Worm (Caenorhabditis elegans): ENCODE measurements around the gene Y66H1A.8.

Gene Y66H1A.8

ce11 chrIV:401395-401794, 53.3 kb downstream of the Y66H1A.8 start, which contains the start of gene gpa-4:
gpa-4 (plus strand) TSS chrIV:401695.
- TF ChIP-seq klf-2 (GFP tag; conservative IDR thresholded peaks at IDR 0.05) (no peak), ztf-29 (GFP tag; IDR thresholded peaks at IDR 0.05) (no peak), cog-1 (tag; optimal IDR thresholded peaks at IDR 0.05) (no peak), med-1 (GFP tag; optimal IDR thresholded peaks at IDR 0.05; ENCODE audit: insufficient read depth) (no peak), tab-1 (GFP tag; IDR thresholded peaks at IDR 0.05) (no peak), T22C8.4 (GFP tag; IDR thresholded peaks at IDR 0.05) (no peak), flt-1 (GFP tag; IDR thresholded peaks at IDR 0.05) (no peak), ref-1 (GFP tag; conservative IDR thresholded peaks at IDR 0.05) (no peak), ztf-23 (GFP tag; IDR thresholded peaks at IDR 0.05) (no peak)

Measured in whole organism, midembryonic.